Worm (Caenorhabditis elegans): ENCODE data around the gene C07A9.12.
A peak's percentile ranks its signal among the peaks of the same experiment; 100 is the strongest.

The C07A9.12 gene

DNA sequence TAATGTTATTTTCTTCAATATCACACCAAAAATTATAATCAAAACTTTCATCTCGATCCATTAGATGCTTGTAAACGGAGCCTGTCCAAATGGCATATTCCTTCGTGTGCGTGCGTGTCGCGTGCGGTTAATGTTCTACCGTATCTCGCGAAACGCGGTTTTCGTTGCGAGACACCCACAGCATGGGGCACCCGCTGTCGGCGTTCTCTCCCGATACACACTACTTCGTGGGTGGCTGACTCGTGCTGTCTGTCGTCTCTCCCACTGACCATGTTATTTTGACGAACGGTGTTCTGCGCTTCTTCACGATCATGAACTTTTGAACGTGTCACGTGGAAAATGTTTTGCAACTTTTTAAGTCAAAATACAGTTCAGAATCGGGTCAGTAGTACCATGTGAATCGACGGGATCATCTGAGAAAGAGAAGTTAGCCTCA is 38.1 kb upstream of the C07A9.12 start:
- TF ChIP-seq ets-7 (tag; optimal IDR thresholded peaks at IDR 0.05) (no peak), hnd-1 (tag; optimal IDR thresholded peaks at IDR 0.05) (peak; percentile 26), ceh-13 (GFP tag; optimal IDR thresholded peaks at IDR 0.05) (peak; percentile 54), tbx-11 (GFP tag; IDR thresholded peaks at IDR 0.05) (peak; percentile 83), tbx-37 (GFP tag; conservative IDR thresholded peaks at IDR 0.05) (peak; percentile 80; the same call in 1 of the 2 replicates), ceh-36 (tag; optimal IDR thresholded peaks at IDR 0.05) (peak; percentile 87), F13C5.2 (tag; optimal IDR thresholded peaks at IDR 0.05) (peak; percentile 96), B0310.2 (tag; optimal IDR thresholded peaks at IDR 0.05) (peak; percentile 91), sea-1 (GFP tag; conservative IDR thresholded peaks at IDR 0.05) (peak; percentile 96), pes-1 (GFP tag; IDR thresholded peaks at IDR 0.05) (peak; percentile 82), flt-1 (GFP tag; IDR thresholded peaks at IDR 0.05) (peak; percentile 89), hmbx-1 (tag; optimal IDR thresholded peaks at IDR 0.05) (peak; percentile 81), ama-1 (optimal IDR thresholded peaks at IDR 0.05) (peak; percentile 98), aly-1 (tag; optimal IDR thresholded peaks at IDR 0.05) (peak; percentile 40), hmg-4 (GFP tag; optimal IDR thresholded peaks at IDR 0.05) (peak; percentile 89), tra-4 (tag; optimal IDR thresholded peaks at IDR 0.05) (peak; percentile 97), scrt-1 (GFP tag; IDR thresholded peaks at IDR 0.05) (peak; percentile 81)

DNA sequence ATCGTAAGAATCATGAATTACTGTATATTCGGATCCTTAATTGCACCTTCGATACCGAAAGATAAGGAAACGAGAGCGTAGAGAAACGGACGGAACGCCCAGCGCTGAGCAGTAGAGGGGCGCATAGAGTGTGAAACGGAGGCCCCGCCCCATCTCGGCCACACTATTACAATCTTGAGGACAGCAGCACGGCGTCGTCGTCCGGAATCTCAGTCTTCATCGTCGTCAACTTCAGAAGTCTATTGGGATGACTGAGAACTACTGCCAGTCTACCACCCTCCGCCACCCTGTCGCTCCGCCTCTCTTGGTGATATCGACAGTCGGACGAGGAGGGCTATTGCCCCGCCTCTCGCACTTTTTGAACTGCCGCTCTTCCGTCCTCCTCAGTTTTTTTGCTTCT is 37.4 kb upstream of the C07A9.12 start:
- TF ChIP-seq ceh-36 (tag; optimal IDR thresholded peaks at IDR 0.05) (no peak), sea-1 (GFP tag; conservative IDR thresholded peaks at IDR 0.05) (0 out of 2 replicates have a peak, but pooled peaks have one; percentile 36)

DNA sequence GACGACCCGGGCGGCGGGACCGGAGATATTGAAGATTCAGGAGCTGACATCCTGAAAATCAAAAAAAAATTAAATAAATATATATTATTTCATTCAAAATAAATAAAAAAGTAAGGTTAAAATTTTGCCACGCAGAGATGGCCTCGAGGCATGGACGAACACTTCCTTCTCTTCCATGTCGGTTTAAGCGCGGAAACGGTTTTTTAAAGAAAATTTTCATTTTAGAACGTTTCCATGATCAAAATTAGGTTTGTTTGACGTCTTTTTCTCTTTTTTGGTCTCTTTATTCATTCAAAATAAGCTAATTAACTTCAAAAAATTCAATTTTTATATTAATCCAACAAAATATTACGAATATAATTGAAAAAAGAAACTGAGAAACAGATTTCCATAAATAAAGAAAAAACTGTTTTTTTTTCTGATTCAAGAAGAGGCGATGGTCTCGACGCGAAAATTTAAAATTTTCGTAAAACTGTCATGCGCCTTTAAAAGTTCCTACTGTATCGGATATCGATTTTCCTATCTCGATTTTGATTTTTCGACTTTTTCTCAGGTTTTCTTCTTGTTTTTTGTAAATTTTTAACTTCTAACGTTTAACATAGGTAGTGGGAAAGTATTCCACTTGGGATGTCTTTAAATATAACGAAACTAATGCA is 34.9 kb upstream of the C07A9.12 start, which contains the start of gene gcc-2:
Gene gcc-2 (minus strand): TSS at position 51 of the 656 bp plus-strand sequence.
- TF ChIP-seq ceh-36 (tag; optimal IDR thresholded peaks at IDR 0.05) (no peak), scrt-1 (GFP tag; IDR thresholded peaks at IDR 0.05) (no peak), hnd-1 (tag; optimal IDR thresholded peaks at IDR 0.05) (no peak), aly-1 (tag; optimal IDR thresholded peaks at IDR 0.05) (no peak), tbx-11 (GFP tag; IDR thresholded peaks at IDR 0.05) (no peak), B0310.2 (tag; optimal IDR thresholded peaks at IDR 0.05) (no peak), F13C5.2 (tag; optimal IDR thresholded peaks at IDR 0.05) (no peak)

DNA sequence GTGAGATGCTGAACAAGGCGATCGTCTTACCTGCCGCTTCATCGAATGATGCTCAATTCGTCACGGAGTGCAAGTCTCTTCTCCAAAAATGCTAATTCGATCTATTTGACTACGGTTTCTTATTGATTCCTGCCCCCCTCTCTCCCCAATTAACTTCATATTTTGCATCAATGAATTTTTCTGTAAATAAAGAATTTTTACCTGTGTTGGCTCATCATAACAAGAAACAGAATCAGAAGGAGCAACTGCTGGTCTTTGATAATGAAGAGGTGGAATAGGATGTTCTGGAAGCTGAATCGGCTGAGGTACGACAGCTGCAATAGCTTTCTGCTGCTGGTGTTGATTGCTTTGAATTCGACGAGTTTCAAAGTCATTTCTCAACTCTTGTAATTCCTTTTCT is 32.8 kb upstream of the C07A9.12 start:
- no peak for TF ChIP-seq F13C5.2 (tag; optimal IDR thresholded peaks at IDR 0.05)
- TF ChIP-seq aly-1 (tag; optimal IDR thresholded peaks at IDR 0.05), result no peak
- no peak for TF ChIP-seq ceh-36 (tag; optimal IDR thresholded peaks at IDR 0.05)

DNA sequence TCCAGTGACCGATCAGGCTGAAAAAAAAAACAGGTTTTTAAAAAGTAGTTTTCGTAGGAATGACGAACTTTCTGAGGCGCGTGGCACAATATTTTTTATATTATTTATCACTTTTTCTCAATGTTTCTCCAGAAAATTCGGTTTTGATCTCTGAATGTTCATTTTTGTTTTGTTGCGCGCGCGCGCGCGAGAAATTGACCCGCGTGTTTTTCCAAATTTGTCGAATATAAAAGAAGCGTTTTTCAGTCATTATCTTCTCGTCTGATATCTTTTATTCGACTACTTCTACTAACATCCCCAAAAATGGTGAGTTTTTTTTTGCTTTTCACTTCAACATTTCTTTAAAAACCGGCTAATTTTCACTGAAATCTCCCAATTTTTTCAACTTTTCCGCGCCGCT is 31.5 kb upstream of the C07A9.12 start, which contains the start of gene rmd-1:
Gene rmd-1 (plus strand): TSS at position 247 of the 400 bp plus-strand sequence.
- no peak for TF ChIP-seq tbx-37 (GFP tag; conservative IDR thresholded peaks at IDR 0.05)
- TF ChIP-seq aly-1 (tag; optimal IDR thresholded peaks at IDR 0.05), result no peak
- TF ChIP-seq F13C5.2 (tag; optimal IDR thresholded peaks at IDR 0.05), result no peak
- no peak for TF ChIP-seq hmg-4 (GFP tag; optimal IDR thresholded peaks at IDR 0.05)
- TF ChIP-seq ets-7 (tag; optimal IDR thresholded peaks at IDR 0.05), result no peak
- TF ChIP-seq flt-1 (GFP tag; IDR thresholded peaks at IDR 0.05), result no peak
- TF ChIP-seq tra-4 (tag; optimal IDR thresholded peaks at IDR 0.05), result no peak
- TF ChIP-seq scrt-1 (GFP tag; IDR thresholded peaks at IDR 0.05), result no peak
- no peak for TF ChIP-seq hnd-1 (tag; optimal IDR thresholded peaks at IDR 0.05)
- TF ChIP-seq ama-1 (optimal IDR thresholded peaks at IDR 0.05), result no peak
- no peak for TF ChIP-seq ceh-36 (tag; optimal IDR thresholded peaks at IDR 0.05)
- TF ChIP-seq tbx-11 (GFP tag; IDR thresholded peaks at IDR 0.05), result no peak
- TF ChIP-seq ceh-13 (GFP tag; optimal IDR thresholded peaks at IDR 0.05), result no peak
- TF ChIP-seq B0310.2 (tag; optimal IDR thresholded peaks at IDR 0.05), result no peak
- no peak for TF ChIP-seq sea-1 (GFP tag; conservative IDR thresholded peaks at IDR 0.05)
- no peak for TF ChIP-seq hmbx-1 (tag; optimal IDR thresholded peaks at IDR 0.05)
- TF ChIP-seq pes-1 (GFP tag; IDR thresholded peaks at IDR 0.05), result no peak

DNA sequence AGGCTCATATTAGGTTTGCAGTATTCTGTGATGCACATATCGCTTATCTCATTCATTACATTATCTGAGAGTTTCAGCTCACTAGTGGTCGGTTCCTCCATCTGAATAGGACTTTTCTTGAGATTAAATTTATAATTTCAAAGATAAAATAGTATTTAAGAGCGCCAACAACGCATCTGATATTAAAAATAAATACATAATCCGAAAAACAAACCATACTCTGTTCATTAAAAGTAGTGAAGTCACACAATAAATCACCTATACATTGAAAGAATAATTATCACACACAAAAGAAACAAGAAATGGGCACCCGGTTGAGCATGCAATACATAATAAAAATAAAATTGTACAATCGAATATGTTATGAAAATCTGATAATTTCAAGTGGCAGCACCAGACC is 30.1 kb upstream of the C07A9.12 start, which contains the start of gene vps-53:
Gene vps-53 (minus strand): TSS at position 101 of the 400 bp plus-strand sequence.
- TF ChIP-seq pes-1 (GFP tag; IDR thresholded peaks at IDR 0.05), result no peak
- TF ChIP-seq aly-1 (tag; optimal IDR thresholded peaks at IDR 0.05), result no peak
- no peak for TF ChIP-seq ama-1 (optimal IDR thresholded peaks at IDR 0.05)
- TF ChIP-seq ceh-13 (GFP tag; optimal IDR thresholded peaks at IDR 0.05), result no peak
- TF ChIP-seq tra-4 (tag; optimal IDR thresholded peaks at IDR 0.05), result no peak
- TF ChIP-seq hmbx-1 (tag; optimal IDR thresholded peaks at IDR 0.05), result no peak
- no peak for TF ChIP-seq tbx-11 (GFP tag; IDR thresholded peaks at IDR 0.05)
- TF ChIP-seq sea-1 (GFP tag; conservative IDR thresholded peaks at IDR 0.05), result no peak
- no peak for TF ChIP-seq ets-7 (tag; optimal IDR thresholded peaks at IDR 0.05)
- no peak for TF ChIP-seq ceh-36 (tag; optimal IDR thresholded peaks at IDR 0.05)
- no peak for TF ChIP-seq F13C5.2 (tag; optimal IDR thresholded peaks at IDR 0.05)
- TF ChIP-seq B0310.2 (tag; optimal IDR thresholded peaks at IDR 0.05), result no peak
- TF ChIP-seq scrt-1 (GFP tag; IDR thresholded peaks at IDR 0.05), result no peak
- no peak for TF ChIP-seq flt-1 (GFP tag; IDR thresholded peaks at IDR 0.05)
- TF ChIP-seq hmg-4 (GFP tag; optimal IDR thresholded peaks at IDR 0.05), result no peak

DNA sequence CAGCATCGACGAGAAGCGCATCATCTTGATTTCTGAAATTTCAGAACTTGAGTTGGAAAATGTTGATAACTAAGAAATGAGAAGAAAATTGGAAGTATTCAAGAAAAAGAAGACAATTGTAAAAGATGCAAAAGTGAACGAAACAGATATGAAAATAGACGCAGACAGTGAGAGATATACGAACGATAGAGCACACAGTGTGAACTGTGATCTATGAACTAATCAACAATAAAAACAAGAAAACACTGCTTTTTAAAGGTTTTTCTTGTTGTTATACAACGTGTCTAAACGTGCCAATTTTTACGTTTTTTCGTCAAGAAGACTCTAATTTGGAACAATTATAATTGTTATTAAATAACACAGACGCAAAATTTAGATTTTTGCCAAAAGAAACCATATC is 25.5 kb upstream of the C07A9.12 start, which contains the start of gene ech-6:
Gene ech-6 (minus strand): TSS at position 32 of the 400 bp plus-strand sequence.
- no peak for TF ChIP-seq B0310.2 (tag; optimal IDR thresholded peaks at IDR 0.05)
- TF ChIP-seq ceh-13 (GFP tag; optimal IDR thresholded peaks at IDR 0.05), result no peak
- no peak for TF ChIP-seq pes-1 (GFP tag; IDR thresholded peaks at IDR 0.05)
- TF ChIP-seq hnd-1 (tag; optimal IDR thresholded peaks at IDR 0.05), result no peak
- no peak for TF ChIP-seq hmg-4 (GFP tag; optimal IDR thresholded peaks at IDR 0.05)
- TF ChIP-seq hmbx-1 (tag; optimal IDR thresholded peaks at IDR 0.05), result no peak
- no peak for TF ChIP-seq tbx-11 (GFP tag; IDR thresholded peaks at IDR 0.05)
- TF ChIP-seq tra-4 (tag; optimal IDR thresholded peaks at IDR 0.05), result no peak
- no peak for TF ChIP-seq ets-7 (tag; optimal IDR thresholded peaks at IDR 0.05)
- TF ChIP-seq ama-1 (optimal IDR thresholded peaks at IDR 0.05), result no peak
- TF ChIP-seq ceh-36 (tag; optimal IDR thresholded peaks at IDR 0.05), result no peak
- no peak for TF ChIP-seq aly-1 (tag; optimal IDR thresholded peaks at IDR 0.05)
- TF ChIP-seq flt-1 (GFP tag; IDR thresholded peaks at IDR 0.05), result no peak
- no peak for TF ChIP-seq tbx-37 (GFP tag; conservative IDR thresholded peaks at IDR 0.05)
- TF ChIP-seq sea-1 (GFP tag; conservative IDR thresholded peaks at IDR 0.05), result no peak
- TF ChIP-seq scrt-1 (GFP tag; IDR thresholded peaks at IDR 0.05), result no peak
- no peak for TF ChIP-seq F13C5.2 (tag; optimal IDR thresholded peaks at IDR 0.05)
